Worm (Caenorhabditis elegans) whole organism, young adult: Measurements from ENCODE around the gene his-62.

ENCODE experiments used
- B0035.1 ChIP-seq: sonication (generic microtip); optimal IDR thresholded peaks from 2 replicates; lab custom pipeline; 2016; ENCODE audit warnings: missing genetic modification characterization, mild to moderate bottlenecking, missing compliant biosample characterization, missing genotype, missing genetic modification reagents
- C06A6.2 ChIP-seq: fragments of 200-800 bp; sonication (Bioruptor generic); conservative IDR thresholded peaks from 2 replicates; pipeline ENCODE4 v1.3.6; 2022; ENCODE audit warnings: missing genetic modification characterization, missing compliant biosample characterization
- F10E7.11 ChIP-seq: sonication (generic microtip); optimal IDR thresholded peaks from 2 replicates; lab custom pipeline; 2017; ENCODE audit warnings: mild to moderate bottlenecking, missing genetic modification characterization, moderate library complexity, missing compliant biosample characterization
- F33H1.4 ChIP-seq: fragments of 200-800 bp; sonication (Bioruptor generic); IDR thresholded peaks from 2 replicates; pipeline ENCODE4 v1.3.6; 2022; ENCODE audit warnings: missing genetic modification reagents, missing genetic modification characterization, missing compliant biosample characterization
- F39B2.1 ChIP-seq: fragments of 200-800 bp; sonication (Bioruptor generic); IDR thresholded peaks from 2 replicates; pipeline ENCODE4 v1.3.6; 2022; ENCODE audit warnings: missing genetic modification reagents, missing genetic modification characterization, missing compliant biosample characterization
- F57A8.1 ChIP-seq: fragments of 200-800 bp; sonication (Bioruptor generic); optimal IDR thresholded peaks from 2 replicates; lab custom pipeline; 2018; ENCODE audit warnings: mild to moderate bottlenecking, missing genetic modification characterization, moderate library complexity, missing compliant biosample characterization
- T07F8.4 ChIP-seq: sonication (generic microtip); optimal IDR thresholded peaks from 2 replicates; lab custom pipeline; 2016; ENCODE audit warnings: mild to moderate bottlenecking, missing genetic modification characterization, moderate library complexity, missing compliant biosample characterization
- Y79H2A.3 ChIP-seq: fragments of 200-800 bp; sonication (Bioruptor generic); conservative IDR thresholded peaks from 2 replicates; pipeline ENCODE4 v1.3.6; 2022; ENCODE audit warnings: missing genetic modification reagents, missing genetic modification characterization, missing compliant biosample characterization
- ama-1 ChIP-seq, 3 experiments: fragments of 150-350 bp in 1 of 3; sonication (generic microtip) in 2 of 3; optimal IDR thresholded peaks; 2 replicates each; lab custom pipeline; 2014 to 2018; ENCODE audit warnings: missing biosample characterization in 2 of 3, missing genetic modification characterization in 2 of 3, missing genetic modification reagents in 2 of 3
- aptf-2 ChIP-seq: fragments of 200-800 bp; sonication (Bioruptor generic); conservative IDR thresholded peaks from 2 replicates; pipeline ENCODE4 v1.3.6; 2022; ENCODE audit warnings: missing genetic modification reagents, missing genetic modification characterization, missing compliant biosample characterization
- attf-6 ChIP-seq: fragments of 200-800 bp; sonication (Bioruptor generic); IDR thresholded peaks from 2 replicates; pipeline ENCODE4 v1.3.6; 2022; ENCODE audit warnings: missing genetic modification reagents, missing genetic modification characterization, missing compliant biosample characterization
- cebp-1 ChIP-seq, 2 experiments: fragments of 200-800 bp in 1 of 2; sonication (Bioruptor generic) in 1 of 2; sonication (generic microtip) in 1 of 2; IDR thresholded peaks in 1 of 2; optimal IDR thresholded peaks in 1 of 2; 2 replicates each; pipeline versions ENCODE4 v1.3.6 to Lab custom; 2017 to 2022; ENCODE audit warnings: missing compliant biosample characterization in 2 of 2, missing genetic modification characterization in 2 of 2, mild to moderate bottlenecking in 1 of 2, missing genetic modification reagents in 1 of 2, moderate library complexity in 1 of 2
- cebp-2 ChIP-seq: fragments of 200-800 bp; sonication (Bioruptor generic); IDR thresholded peaks from 2 replicates; pipeline ENCODE4 v1.3.6; 2022; ENCODE audit warnings: missing genetic modification characterization, missing compliant biosample characterization
- ceh-40 ChIP-seq: fragments of 200-800 bp; sonication (Bioruptor generic); IDR thresholded peaks from 2 replicates; pipeline ENCODE4 v1.3.6; 2022; ENCODE audit warnings: missing genetic modification characterization, missing compliant biosample characterization
- ceh-79 ChIP-seq: sonication (generic microtip); optimal IDR thresholded peaks from 2 replicates; lab custom pipeline; 2017; ENCODE audit warnings: mild to moderate bottlenecking, missing genetic modification characterization, missing compliant biosample characterization
- dpl-1 ChIP-seq: fragments of 150-350 bp; optimal IDR thresholded peaks from 2 replicates; lab custom pipeline; 2014; ENCODE audit warnings: missing biosample characterization, missing genetic modification reagents, missing genetic modification characterization
- efl-1 ChIP-seq: fragments of 150-350 bp; optimal IDR thresholded peaks from 2 replicates; lab custom pipeline; 2014; ENCODE audit warnings: missing biosample characterization, missing genetic modification reagents, missing genetic modification characterization
- egl-18 ChIP-seq: fragments of 200-800 bp; sonication (Bioruptor generic); IDR thresholded peaks from 2 replicates; pipeline ENCODE4 v1.3.6; 2022; ENCODE audit warnings: missing genetic modification reagents, missing genetic modification characterization, missing compliant biosample characterization
- ekl-4 ChIP-seq: fragments of 200-800 bp; sonication (Bioruptor generic); IDR thresholded peaks from 2 replicates; pipeline ENCODE4 v1.3.6; 2022; ENCODE audit warnings: missing genetic modification reagents, missing genetic modification characterization, missing compliant biosample characterization
- him-1 ChIP-seq: sonication (generic microtip); optimal IDR thresholded peaks from 2 replicates; lab custom pipeline; 2016; ENCODE audit warnings: missing genotype, missing genetic modification reagents, missing genetic modification characterization, missing compliant biosample characterization
- hmg-1.2 ChIP-seq: fragments of 200-800 bp; sonication (Bioruptor generic); IDR thresholded peaks from 2 replicates; pipeline ENCODE4 v1.3.6; 2022; ENCODE audit warnings: missing genetic modification reagents, missing genetic modification characterization, missing compliant biosample characterization
- hsf-1 ChIP-seq: fragments of 200-800 bp; sonication (Bioruptor generic); IDR thresholded peaks from 2 replicates; pipeline ENCODE4 v1.3.6; 2022; ENCODE audit warnings: missing genetic modification reagents, missing genetic modification characterization, missing compliant biosample characterization
- lag-1 ChIP-seq: fragments of 200-800 bp; sonication (Bioruptor generic); IDR thresholded peaks from 2 replicates; pipeline ENCODE4 v1.3.6; 2022; ENCODE audit warnings: missing genetic modification reagents, missing genetic modification characterization, missing compliant biosample characterization
- let-526 ChIP-seq: fragments of 200-800 bp; sonication (Bioruptor generic); IDR thresholded peaks from 2 replicates; pipeline ENCODE4 v1.3.6; 2022; ENCODE audit warnings: missing genetic modification reagents, missing genetic modification characterization, missing compliant biosample characterization
- lin-26 ChIP-seq: fragments of 200-800 bp; sonication (Bioruptor generic); IDR thresholded peaks from 2 replicates; pipeline ENCODE4 v1.3.6; 2022; ENCODE audit warnings: missing genetic modification reagents, missing genetic modification characterization, missing compliant biosample characterization
- lin-40 ChIP-seq: sonication (generic microtip); optimal IDR thresholded peaks from 2 replicates; lab custom pipeline; 2016; ENCODE audit warnings: missing genetic modification characterization, mild to moderate bottlenecking, missing compliant biosample characterization, missing genotype, missing genetic modification reagents
- lin-54 ChIP-seq: fragments of 200-800 bp; sonication (Bioruptor generic); optimal IDR thresholded peaks from 2 replicates; lab custom pipeline; 2018; ENCODE audit warnings: mild to moderate bottlenecking, missing genetic modification characterization, missing compliant biosample characterization
- madf-10 ChIP-seq: sonication (generic microtip); optimal IDR thresholded peaks from 2 replicates; lab custom pipeline; 2016; ENCODE audit warnings: mild to moderate bottlenecking, missing genetic modification characterization, missing compliant biosample characterization
- madf-3 ChIP-seq: fragments of 200-800 bp; sonication (Bioruptor generic); IDR thresholded peaks from 2 replicates; pipeline ENCODE4 v1.3.6; 2022; ENCODE audit warnings: missing genetic modification reagents, missing genetic modification characterization, missing compliant biosample characterization
- nfya-1 ChIP-seq: sonication (generic microtip); optimal IDR thresholded peaks from 2 replicates; lab custom pipeline; 2017; ENCODE audit warnings: antibody characterized with exemption, missing compliant biosample characterization, missing genetic modification characterization, borderline replicate concordance; ENCODE audit not compliant: insufficient read depth
- nfyb-1 ChIP-seq: fragments of 200-800 bp; sonication (Bioruptor generic); IDR thresholded peaks from 2 replicates; pipeline ENCODE4 v1.3.6; 2022; ENCODE audit warnings: missing genetic modification reagents, missing genetic modification characterization, missing compliant biosample characterization
- nhr-27 ChIP-seq: fragments of 200-800 bp; sonication (Bioruptor generic); optimal IDR thresholded peaks from 2 replicates; lab custom pipeline; 2018; ENCODE audit warnings: mild to moderate bottlenecking, missing genetic modification characterization, moderate library complexity, missing compliant biosample characterization
- nhr-90 ChIP-seq: sonication (generic microtip); optimal IDR thresholded peaks from 2 replicates; lab custom pipeline; 2016; ENCODE audit warnings: missing genotype, mild to moderate bottlenecking, missing genetic modification characterization, missing compliant biosample characterization
- pbrm-1 ChIP-seq: fragments of 200-800 bp; sonication (Bioruptor generic); IDR thresholded peaks from 2 replicates; pipeline ENCODE4 v1.3.6; 2022; ENCODE audit warnings: missing genetic modification reagents, missing genetic modification characterization, missing compliant biosample characterization
- pha-4 ChIP-seq: fragments of 150-350 bp; sonication (generic microtip); optimal IDR thresholded peaks from 2 replicates; lab custom pipeline; 2014; ENCODE audit warnings: missing biosample characterization, missing genetic modification reagents, missing genetic modification characterization
- rec-8 ChIP-seq, 2 experiments: sonication (generic microtip); optimal IDR thresholded peaks; 2 replicates each; lab custom pipeline; 2016; ENCODE audit warnings: mild to moderate bottlenecking in 2 of 2, missing genetic modification characterization in 2 of 2, missing genetic modification reagents in 2 of 2, missing genotype in 2 of 2, missing biosample characterization in 1 of 2, missing compliant biosample characterization in 1 of 2, moderate library complexity in 1 of 2
- repo-1 ChIP-seq: sonication (generic microtip); optimal IDR thresholded peaks from 2 replicates; lab custom pipeline; 2017; ENCODE audit warnings: mild to moderate bottlenecking, missing genetic modification characterization, missing compliant biosample characterization
- sea-2 ChIP-seq: fragments of 200-800 bp; sonication (Bioruptor generic); IDR thresholded peaks from 2 replicates; pipeline ENCODE4 v1.3.6; 2022; ENCODE audit warnings: missing genetic modification characterization, missing compliant biosample characterization
- snpc-1.3 ChIP-seq: sonication (generic microtip); optimal IDR thresholded peaks from 2 replicates; lab custom pipeline; 2017; ENCODE audit warnings: missing genetic modification characterization, mild to moderate bottlenecking, missing compliant biosample characterization, antibody characterized with exemption, moderate library complexity, missing genotype, missing genetic modification reagents; ENCODE audit not compliant: insufficient read depth
- snpc-3.4 ChIP-seq: sonication (generic microtip); optimal IDR thresholded peaks from 2 replicates; lab custom pipeline; 2017; ENCODE audit warnings: missing genetic modification characterization, mild to moderate bottlenecking, missing compliant biosample characterization, antibody characterized with exemption, moderate library complexity, missing genotype, missing genetic modification reagents
- snpc-4 ChIP-seq, 5 experiments: fragments of 150-350 bp in 1 of 5; sonication (generic microtip) in 4 of 5; optimal IDR thresholded peaks; 2 replicates each; lab custom pipeline; 2014 to 2018; ENCODE audit warnings: missing genetic modification characterization in 5 of 5, missing biosample characterization in 3 of 5, antibody characterized with exemption in 2 of 5, mild to moderate bottlenecking in 2 of 5, missing compliant biosample characterization in 2 of 5, missing genotype in 2 of 5, moderate library complexity in 2 of 5, missing genetic modification reagents in 1 of 5
- tlf-1 ChIP-seq: fragments of 200-800 bp; sonication (Bioruptor generic); optimal IDR thresholded peaks from 2 replicates; lab custom pipeline; 2018; ENCODE audit warnings: mild to moderate bottlenecking, missing genetic modification characterization, missing compliant biosample characterization
- xnd-1 ChIP-seq: sonication (generic microtip); optimal IDR thresholded peaks from 2 replicates; lab custom pipeline; 2016; ENCODE audit warnings: missing genotype, missing genetic modification reagents, missing genetic modification characterization, missing compliant biosample characterization
- zim-3 ChIP-seq: sonication (generic microtip); optimal IDR thresholded peaks from 2 replicates; lab custom pipeline; 2017; ENCODE audit warnings: mild to moderate bottlenecking, missing genetic modification characterization, moderate library complexity, missing compliant biosample characterization

The his-62 gene

ce11 chrIV:7487554-7488456, 1.5 kb downstream of the his-62 start, which contains the start of the genes his-60 and his-59 (continued):
- TF ChIP-seq F39B2.1 (GFP tag; lab: Robert Waterston, UW) (peak; percentile 99), aptf-2 (0 out of 2 replicates have a peak, but pooled peaks have one; percentile 12), ama-1 (optimal IDR thresholded peaks at IDR 0.05; lab: Kevin White, UChicago) (no peak), ama-1 (GFP tag; optimal IDR thresholded peaks at IDR 0.05; lab: Kevin White, UChicago) (peak in 1 of 2 experiments; percentile 83), rec-8 (tag; optimal IDR thresholded peaks at IDR 0.05; lab: Kevin White, UChicago) (peak in 1 of 2 experiments; percentile 77), cebp-2 (GFP tag; lab: Robert Waterston, UW) (0 out of 2 replicates have a peak, but pooled peaks have one; percentile 58), sea-2 (GFP tag; lab: Robert Waterston, UW) (no peak), cebp-1 (GFP tag; IDR thresholded peaks at IDR 0.05; lab: Robert Waterston, UW) (no peak), cebp-1 (tag; optimal IDR thresholded peaks at IDR 0.05; lab: Kevin White, UChicago) (peak; percentile 55), ceh-79 (tag; lab: Kevin White, UChicago) (no peak), madf-3 (GFP tag; lab: Robert Waterston, UW) (peak; percentile 62; the same call in 1 of the 2 replicates), him-1 (tag; lab: Kevin White, UChicago) (no peak), dpl-1 (GFP tag; lab: Kevin White, UChicago) (no peak), zim-3 (tag; lab: Kevin White, UChicago) (peak; percentile 59), ceh-40 (peak; percentile 75), lin-40 (no peak), nhr-27 (tag; lab: Kevin White, UChicago) (no peak), B0035.1 (tag; lab: Kevin White, UChicago) (no peak), pbrm-1 (peak; percentile 69; the same call in 1 of the 2 replicates), xnd-1 (tag; lab: Kevin White, UChicago) (peak; percentile 20), lag-1 (GFP tag; lab: Robert Waterston, UW) (no peak), egl-18 (no peak), let-526 (GFP tag; lab: Robert Waterston, UW) (no peak), C06A6.2 (GFP tag; lab: Robert Waterston, UW) (no peak), snpc-1.3 (tag; lab: Kevin White, UChicago) (peak; percentile 79), efl-1 (GFP tag; lab: Kevin White, UChicago) (no peak), nfya-1 (tag; lab: Kevin White, UChicago) (no peak), F57A8.1 (GFP tag; lab: Kevin White, UChicago) (peak; percentile 41), ekl-4 (peak; percentile 64; the same call in 1 of the 2 replicates), attf-6 (GFP tag; lab: Robert Waterston, UW) (peak; percentile 81), snpc-3.4 (tag; lab: Kevin White, UChicago) (peak; percentile 51), tlf-1 (peak; percentile 76), repo-1 (no peak), nhr-90 (peak; percentile 51), nfyb-1 (GFP tag; lab: Robert Waterston, UW) (no peak), Y79H2A.3 (peak; percentile 93), hmg-1.2 (GFP tag; lab: Robert Waterston, UW) (peak; percentile 41; the same call in 1 of the 2 replicates), F10E7.11 (tag; lab: Kevin White, UChicago) (no peak), madf-10 (tag; lab: Kevin White, UChicago) (no peak), pha-4 (tag; lab: Kevin White, UChicago) (no peak), F33H1.4 (GFP tag; lab: Robert Waterston, UW) (0 out of 2 replicates have a peak, but pooled peaks have one; percentile 24), snpc-4 (GFP tag; optimal IDR thresholded peaks at IDR 0.05; lab: Kevin White, UChicago) (peak; percentile 35), snpc-4 (tag; optimal IDR thresholded peaks at IDR 0.05; lab: Kevin White, UChicago) (peak; percentile 4 to 64 (median 48)), lin-26 (GFP tag; lab: Robert Waterston, UW) (peak; percentile 95), hsf-1 (GFP tag; lab: Robert Waterston, UW) (peak; percentile 13), lin-54 (GFP tag; lab: Kevin White, UChicago) (peak; percentile 44), T07F8.4 (tag; lab: Kevin White, UChicago) (peak; percentile 31)
